Worm (Caenorhabditis elegans) whole organism, midembryonic: ENCODE results near the gene T03E6.9.

Source experiments
- med-1 ChIP-seq: sonication (generic microtip); optimal IDR thresholded peaks from 2 replicates; lab custom pipeline; 2017; ENCODE audit warnings: missing genetic modification characterization, mild to moderate bottlenecking, missing compliant biosample characterization, antibody characterized with exemption, missing genetic modification reagents; ENCODE audit not compliant: insufficient read depth
- ref-1 ChIP-seq: fragments of 200-800 bp; sonication (Bioruptor generic); conservative IDR thresholded peaks from 2 replicates; pipeline ENCODE4 v1.3.6; 2022; ENCODE audit warnings: missing genetic modification reagents, missing genetic modification characterization, missing compliant biosample characterization
- ztf-23 ChIP-seq: fragments of 200-800 bp; sonication (Bioruptor generic); IDR thresholded peaks from 2 replicates; pipeline ENCODE4 v1.3.6; 2022; ENCODE audit warnings: missing genetic modification reagents, missing genetic modification characterization, missing compliant biosample characterization

DNA sequence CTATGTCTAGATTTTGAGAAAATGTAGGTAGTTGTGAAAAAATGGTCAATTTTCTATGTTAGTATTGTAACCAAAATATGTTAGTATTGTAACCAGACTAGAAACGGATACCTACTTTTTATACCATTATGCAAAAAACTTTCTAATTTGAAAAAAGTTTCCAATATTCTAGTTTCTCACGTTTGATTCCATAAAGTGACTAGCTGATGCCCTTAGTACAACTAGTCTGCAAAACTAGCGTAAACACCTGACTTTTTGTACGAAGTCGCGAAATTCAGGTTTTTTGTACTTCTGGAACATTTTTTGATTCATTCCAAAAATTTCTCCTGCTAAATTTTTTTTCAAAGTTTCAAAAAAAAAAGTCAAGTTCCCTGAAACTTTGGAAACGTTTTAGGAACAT, 32.5 kb downstream of the T03E6.9 start:
- TF ChIP-seq ref-1 (GFP tag; lab: Robert Waterston, UW) = no peak
- no peak for TF ChIP-seq med-1 (GFP tag; lab: Kevin White, UChicago)
- no peak for TF ChIP-seq ztf-23 (GFP tag; lab: Robert Waterston, UW)
